Fruit fly (Drosophila melanogaster): ENCODE measurements around the gene CG1394.

CG1394 gene

dm6 chrX:11132312-11132711 is 38.2 kb downstream of the CG1394 start, which contains the start of gene CG44385:
Gene CG44385, minus strand, starts transcription at chrX:11132412.
- TF ChIP-seq usp (GFP tag; optimal IDR thresholded peaks at IDR 0.05) (no peak), pan (optimal IDR thresholded peaks at IDR 0.05) (no peak), EcR (GFP tag; optimal IDR thresholded peaks at IDR 0.05) (no peak), psq (optimal IDR thresholded peaks at IDR 0.05) (no peak), Dll (optimal IDR thresholded peaks at IDR 0.05) (no peak), CG8478 (optimal IDR thresholded peaks at IDR 0.05) (no peak)

dm6 chrX:11128828-11129227 is 41.6 kb downstream of the CG1394 start, which contains the start of gene SrpRalpha:
Gene SrpRalpha, minus strand, starts transcription at chrX:11129087.
- TF ChIP-seq Dll (optimal IDR thresholded peaks at IDR 0.05) (no peak), psq (optimal IDR thresholded peaks at IDR 0.05) (no peak), pan (optimal IDR thresholded peaks at IDR 0.05) (no peak), EcR (GFP tag; optimal IDR thresholded peaks at IDR 0.05) (no peak), usp (GFP tag; optimal IDR thresholded peaks at IDR 0.05) (no peak), CG8478 (optimal IDR thresholded peaks at IDR 0.05) (no peak)

dm6 chrX:11124749-11125508 is 45.5 kb downstream of the CG1394 start, which contains the start of gene Rpt3:
Gene Rpt3, plus strand, starts transcription at chrX:11125101.
- no peak for TF ChIP-seq Dll (optimal IDR thresholded peaks at IDR 0.05)

dm6 chrX:11124126-11124748 is 46.2 kb downstream of the CG1394 start, which contains the start of gene CG11122:
Gene CG11122, minus strand, starts transcription at chrX:11124726.
- TF ChIP-seq Dll (optimal IDR thresholded peaks at IDR 0.05) (no peak), pan (optimal IDR thresholded peaks at IDR 0.05) (no peak), usp (GFP tag; optimal IDR thresholded peaks at IDR 0.05) (no peak), psq (optimal IDR thresholded peaks at IDR 0.05) (no peak)

- TF ChIP-seq Dll (optimal IDR thresholded peaks at IDR 0.05) (no peak), EcR (GFP tag; optimal IDR thresholded peaks at IDR 0.05) (no peak), CG8478 (optimal IDR thresholded peaks at IDR 0.05) (no peak), usp (GFP tag; optimal IDR thresholded peaks at IDR 0.05) (no peak), psq (optimal IDR thresholded peaks at IDR 0.05) (no peak), pan (optimal IDR thresholded peaks at IDR 0.05) (no peak)
Observed at dm6 chrX:11123561-11123960, 46.9 kb downstream of the CG1394 start.
